Worm (Caenorhabditis elegans) whole organism, late embryonic: Measurements from ENCODE around the gene skpo-3.

ENCODE experiments used
- T23F11.4 ChIP-seq: fragments of 200-800 bp; sonication (Bioruptor generic); optimal IDR thresholded peaks from 2 replicates; lab custom pipeline; 2018; ENCODE audit warnings: mild to moderate bottlenecking, missing genetic modification characterization, missing compliant biosample characterization
- ceh-24 ChIP-seq: sonication (generic microtip); optimal IDR thresholded peaks from 2 replicates; lab custom pipeline; 2016; ENCODE audit warnings: mild to moderate bottlenecking, missing genetic modification characterization, missing compliant biosample characterization
- elt-2 ChIP-seq: sonication (generic microtip); optimal IDR thresholded peaks from 2 replicates; lab custom pipeline; 2016; ENCODE audit warnings: missing genetic modification reagents, missing genetic modification characterization, missing compliant biosample characterization
- ets-4 ChIP-seq: sonication (generic microtip); optimal IDR thresholded peaks from 2 replicates; lab custom pipeline; 2016; ENCODE audit warnings: missing genetic modification characterization, missing compliant biosample characterization

ce11 chrII:7203110-7203509, 42.6 kb upstream of the skpo-3 start, which contains the start of gene srd-56:
- no peak for TF ChIP-seq ets-4 (tag; lab: Kevin White, UChicago)
- TF ChIP-seq T23F11.4 (GFP tag; lab: Kevin White, UChicago) = no peak
- no peak for TF ChIP-seq ceh-24 (tag; lab: Kevin White, UChicago)
- TF ChIP-seq elt-2 (tag; lab: Kevin White, UChicago) = no peak
